Fruit fly (Drosophila melanogaster): Measurements from ENCODE around the gene CG34328.

CG34328 gene

DNA sequence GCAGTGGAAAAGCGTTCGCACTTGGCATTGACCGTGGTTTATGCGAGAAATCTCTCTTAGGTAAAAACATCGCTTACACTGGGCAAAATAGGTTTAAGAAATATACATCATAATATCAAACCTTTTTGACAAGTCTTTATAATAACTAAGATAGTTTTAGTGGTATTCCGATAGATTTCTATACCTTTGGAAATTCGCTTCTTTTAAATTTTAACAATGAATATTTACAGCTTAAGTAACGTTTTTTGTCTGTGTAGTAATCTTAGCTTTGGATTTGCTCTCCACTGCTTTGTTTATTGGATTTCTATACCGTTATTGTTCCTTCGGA lies 7.5 kb upstream of the CG34328 start (continued):
- TF ChIP-seq Hr78 (GFP tag; optimal IDR thresholded peaks at IDR 0.05) (no peak), CG10431 (GFP tag; optimal IDR thresholded peaks at IDR 0.05) (no peak), Lpt (GFP tag; optimal IDR thresholded peaks at IDR 0.05) (no peak), pzg (GFP tag; optimal IDR thresholded peaks at IDR 0.05) (no peak), BEAF-32 (GFP tag; optimal IDR thresholded peaks at IDR 0.05) (no peak), lola (GFP tag; optimal IDR thresholded peaks at IDR 0.05) (no peak), HHEX (GFP tag; optimal IDR thresholded peaks at IDR 0.05) (no peak), GATAe (GFP tag; conservative IDR thresholded peaks at IDR 0.05) (no peak), esg (GFP tag; conservative IDR thresholded peaks at IDR 0.05) (peak; percentile 16; the same call in 1 of the 2 replicates), MBD-R2 (GFP tag; IDR thresholded peaks at IDR 0.05) (peak; percentile 20; the same call in 1 of the 2 replicates), ase (GFP tag; IDR thresholded peaks at IDR 0.05) (no peak), Sry-δ (GFP tag; optimal IDR thresholded peaks at IDR 0.05) (no peak), CoRest (tag; optimal IDR thresholded peaks at IDR 0.05) (no peak), H2.0 (GFP tag; IDR thresholded peaks at IDR 0.05) (no peak), CHES-1-like (GFP tag; optimal IDR thresholded peaks at IDR 0.05) (no peak), CG34422 (GFP tag; IDR thresholded peaks at IDR 0.05) (no peak), Poxn (GFP tag; IDR thresholded peaks at IDR 0.05) (no peak), trem (tag; optimal IDR thresholded peaks at IDR 0.05) (no peak), Hr51 (GFP tag; optimal IDR thresholded peaks at IDR 0.05) (peak in 1 of 2 experiments; percentile 32), h (optimal IDR thresholded peaks at IDR 0.05) (no peak), toy (GFP tag; IDR thresholded peaks at IDR 0.05) (no peak), Oli (tag; optimal IDR thresholded peaks at IDR 0.05) (no peak), CkIIα-i1 (GFP tag; IDR thresholded peaks at IDR 0.05) (no peak), Hey (tag; optimal IDR thresholded peaks at IDR 0.05) (no peak), klu (GFP tag; IDR thresholded peaks at IDR 0.05) (no peak), abd-A (tag; optimal IDR thresholded peaks at IDR 0.05) (no peak), CG8478 (optimal IDR thresholded peaks at IDR 0.05) (no peak), CG6254 (GFP tag; optimal IDR thresholded peaks at IDR 0.05) (no peak), CG13775 (GFP tag; optimal IDR thresholded peaks at IDR 0.05) (no peak), CG15479 (GFP tag; optimal IDR thresholded peaks at IDR 0.05) (no peak), ranshi (GFP tag; IDR thresholded peaks at IDR 0.05) (no peak), lmd (GFP tag; IDR thresholded peaks at IDR 0.05) (no peak), NC2α (GFP tag; optimal IDR thresholded peaks at IDR 0.05) (no peak), tio (GFP tag; optimal IDR thresholded peaks at IDR 0.05) (no peak), dati (GFP tag; IDR thresholded peaks at IDR 0.05) (no peak), row (GFP tag; IDR thresholded peaks at IDR 0.05) (no peak), chinmo (GFP tag; IDR thresholded peaks at IDR 0.05; ENCODE audit: partially characterized antibody) (no peak), p53 (GFP tag; optimal IDR thresholded peaks at IDR 0.05) (no peak), run (tag; optimal IDR thresholded peaks at IDR 0.05) (no peak), CG4360 (GFP tag; IDR thresholded peaks at IDR 0.05) (no peak), Atf6 (GFP tag; IDR thresholded peaks at IDR 0.05) (no peak), Camta (GFP tag; optimal IDR thresholded peaks at IDR 0.05) (no peak), danr (GFP tag; IDR thresholded peaks at IDR 0.05) (no peak), CG7987 (GFP tag; optimal IDR thresholded peaks at IDR 0.05) (no peak), kay (GFP tag; optimal IDR thresholded peaks at IDR 0.05) (no peak), CG9215 (GFP tag; IDR thresholded peaks at IDR 0.05) (no peak), CG1529 (GFP tag; optimal IDR thresholded peaks at IDR 0.05) (no peak), CG4424 (GFP tag; optimal IDR thresholded peaks at IDR 0.05) (no peak), Ets65A (GFP tag) (peak; percentile 82), CG11695 (GFP tag; IDR thresholded peaks at IDR 0.05) (no peak), Mrtf (GFP tag; IDR thresholded peaks at IDR 0.05) (no peak), Max (GFP tag; optimal IDR thresholded peaks at IDR 0.05) (no peak), sqz (GFP tag; optimal IDR thresholded peaks at IDR 0.05) (no peak), Side (GFP tag; optimal IDR thresholded peaks at IDR 0.05) (no peak)

All from whole organism, embryonic.